Fruit fly (Drosophila melanogaster) whole organism, wandering third instar larva: Measurements from ENCODE around the gene Cyp12a4.

ENCODE experiments used
- Hr78 ChIP-seq: fragments of >200 bp; optimal IDR thresholded peaks from 2 replicates; lab custom pipeline; 2017; ENCODE audit warnings: missing biosample characterization, missing genetic modification characterization
- Sp1 ChIP-seq: fragments of 200-800 bp; sonication (Bioruptor generic); optimal IDR thresholded peaks from 3 replicates; lab custom pipeline; 2019; ENCODE audit warnings: missing biosample characterization, mild to moderate bottlenecking, missing genetic modification characterization, moderate library complexity
- fru ChIP-seq: fragments of 200-800 bp; sonication (Bioruptor generic); optimal IDR thresholded peaks from 3 replicates; lab custom pipeline; 2016; ENCODE audit warnings: missing biosample characterization, mild to moderate bottlenecking, missing genetic modification characterization
- lola ChIP-seq: fragments of >200 bp; optimal IDR thresholded peaks from 2 replicates; lab custom pipeline; 2017; ENCODE audit warnings: missing biosample characterization, missing genetic modification characterization
- psq ChIP-seq: fragments of 200-800 bp; sonication (Bioruptor generic); optimal IDR thresholded peaks from 3 replicates; lab custom pipeline; 2017; ENCODE audit warnings: missing biosample characterization, mild to moderate bottlenecking, missing genetic modification characterization, moderate library complexity
- tai ChIP-seq: sonication (Bioruptor generic); optimal IDR thresholded peaks from 2 replicates; lab custom pipeline; 2016; ENCODE audit warnings: missing biosample characterization, missing genetic modification characterization
- usp ChIP-seq: fragments of >200 bp; optimal IDR thresholded peaks from 2 replicates; lab custom pipeline; 2017; ENCODE audit warnings: missing biosample characterization, missing genetic modification characterization

- no peak for TF ChIP-seq usp (GFP tag; lab: Kevin White, UChicago)
- peak; percentile 77 for TF ChIP-seq psq (GFP tag; lab: Kevin White, UChicago)
- TF ChIP-seq Sp1 (GFP tag; lab: Kevin White, UChicago): peak; percentile 54
- TF ChIP-seq lola (GFP tag; lab: Kevin White, UChicago): no peak
- peak; percentile 78 for TF ChIP-seq tai
- TF ChIP-seq fru: peak; percentile 90
- TF ChIP-seq Hr78 (GFP tag; lab: Kevin White, UChicago): no peak
Measured at dm6 chr3R:19180263-19180893, 45.4 kb downstream of the Cyp12a4 start, which contains the start of the genes CG5555 and myd.
